Worm (Caenorhabditis elegans) whole organism, L4/young adult: ENCODE data around the gene F41G3.10.

Experiments used
- W03F9.2 ChIP-seq: fragments of 150-350 bp; optimal IDR thresholded peaks from 2 replicates; lab custom pipeline; 2014; ENCODE audit warnings: missing biosample characterization, missing genetic modification characterization
- dao-5 ChIP-seq: sonication (generic microtip); optimal IDR thresholded peaks from 2 replicates; lab custom pipeline; 2016; ENCODE audit warnings: missing genotype, missing genetic modification characterization, moderate library complexity, missing compliant biosample characterization

DNA sequence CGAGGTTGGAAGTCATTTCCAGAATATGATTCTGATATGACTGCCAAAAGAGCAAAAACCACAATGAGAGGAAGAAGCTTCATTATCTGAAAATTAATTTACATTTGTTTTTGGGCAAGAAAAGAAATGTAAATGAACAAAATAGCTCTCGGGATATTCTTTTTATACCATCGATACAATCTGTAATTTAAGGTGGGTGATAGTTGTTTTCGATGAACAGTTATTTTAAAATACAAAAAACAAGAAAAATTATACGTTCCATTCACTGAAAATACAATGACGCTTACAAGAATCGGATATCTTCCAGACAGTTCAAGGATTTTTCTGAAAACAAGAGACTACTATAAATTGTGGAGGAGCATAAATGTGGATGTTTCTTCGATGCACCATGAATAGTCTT is 4.7 kb downstream of the F41G3.10 start, which contains the start of gene ins-15:
- TF ChIP-seq W03F9.2 (tag; lab: Kevin White, UChicago) (no peak), dao-5 (no peak)
